Worm (Caenorhabditis elegans): Measurements from ENCODE around the gene cec-3.

cec-3 gene

DNA sequence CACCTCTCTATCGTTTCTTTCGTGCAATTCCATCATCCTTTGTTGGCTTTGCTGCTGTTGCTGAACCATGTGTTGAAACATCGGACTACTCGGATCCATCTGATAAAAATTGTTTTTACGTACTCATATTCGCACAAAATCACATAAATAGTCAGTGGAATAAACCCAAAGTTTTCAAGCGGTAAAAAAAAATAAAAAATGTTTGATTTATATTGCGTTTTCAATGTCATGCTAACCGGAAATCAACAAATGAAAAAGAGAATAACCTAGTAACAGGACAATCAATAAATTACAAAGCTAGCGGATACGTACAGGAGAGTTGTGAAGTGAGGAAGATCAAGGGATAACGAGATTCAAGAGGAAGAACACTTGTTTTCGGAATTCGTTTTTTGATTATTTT is 2.5 kb downstream of the cec-3 start, which contains the start of gene mdt-10:
TSS of gene mdt-10 (minus strand) at position 101 of the 400 bp plus-strand sequence.
- TF ChIP-seq bed-3 (GFP tag; optimal IDR thresholded peaks at IDR 0.05), result no peak

DNA sequence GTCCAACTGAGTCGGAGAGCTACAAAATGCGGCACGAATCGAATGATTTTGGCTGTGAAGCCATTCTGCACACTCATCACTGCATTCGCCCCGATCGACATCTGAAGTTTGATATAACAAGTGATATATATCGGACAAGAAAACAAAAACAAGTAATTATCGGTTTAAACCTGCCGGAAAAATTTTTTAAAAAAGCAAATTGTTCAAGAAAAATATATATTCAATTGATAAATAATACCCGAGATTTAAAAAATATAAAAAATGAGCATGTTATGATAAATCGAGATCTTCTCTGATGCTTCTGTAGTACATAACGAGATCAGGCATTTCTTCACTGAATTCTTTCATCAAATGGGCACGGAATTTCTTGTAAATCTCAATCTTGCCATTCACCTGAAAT is 3.7 kb downstream of the cec-3 start, which contains the start of gene T09A5.5:
TSS of gene T09A5.5 (minus strand) at position 101 of the 400 bp plus-strand sequence.
- no peak for TF ChIP-seq unc-62 (GFP tag; optimal IDR thresholded peaks at IDR 0.05)
- no peak for TF ChIP-seq nhr-76 (tag; optimal IDR thresholded peaks at IDR 0.05)
- no peak for TF ChIP-seq sptf-1 (tag; optimal IDR thresholded peaks at IDR 0.05)
- TF ChIP-seq lin-13 (tag; optimal IDR thresholded peaks at IDR 0.05), result no peak
- no peak for TF ChIP-seq M03D4.4 (tag; optimal IDR thresholded peaks at IDR 0.05)
- TF ChIP-seq unc-39 (tag; optimal IDR thresholded peaks at IDR 0.05), result no peak
- TF ChIP-seq lsy-2 (tag; optimal IDR thresholded peaks at IDR 0.05), result no peak
- TF ChIP-seq nhr-28 (tag; optimal IDR thresholded peaks at IDR 0.05), result no peak

- TF ChIP-seq mep-1 (tag; optimal IDR thresholded peaks at IDR 0.05) (no peak), ztf-11 (tag; optimal IDR thresholded peaks at IDR 0.05) (no peak), nhr-12 (tag; optimal IDR thresholded peaks at IDR 0.05) (no peak), lin-32 (GFP tag; optimal IDR thresholded peaks at IDR 0.05) (no peak), nhr-237 (tag; optimal IDR thresholded peaks at IDR 0.05) (no peak), nhr-2 (tag; optimal IDR thresholded peaks at IDR 0.05) (no peak), ceh-39 (tag; optimal IDR thresholded peaks at IDR 0.05) (no peak), hlh-1 (tag; optimal IDR thresholded peaks at IDR 0.05) (no peak), ceh-43 (GFP tag; optimal IDR thresholded peaks at IDR 0.05) (no peak), sem-2 (GFP tag; optimal IDR thresholded peaks at IDR 0.05) (no peak), unc-39 (tag; optimal IDR thresholded peaks at IDR 0.05) (no peak), nhr-28 (tag; optimal IDR thresholded peaks at IDR 0.05) (no peak), ceh-83 (GFP tag; optimal IDR thresholded peaks at IDR 0.05) (no peak), mab-5 (tag; optimal IDR thresholded peaks at IDR 0.05) (no peak), unc-62 (GFP tag; optimal IDR thresholded peaks at IDR 0.05) (no peak), tbx-8 (GFP tag; optimal IDR thresholded peaks at IDR 0.05) (no peak)
These were observed 5.9 kb downstream of the cec-3 start for ce11 chrII:7851480-7851879.

ce11 chrII:7850575-7850974 is 6.8 kb downstream of the cec-3 start:
- TF ChIP-seq unc-62 (GFP tag; optimal IDR thresholded peaks at IDR 0.05) (peak; percentile 7), unc-39 (tag; optimal IDR thresholded peaks at IDR 0.05) (no peak)

DNA sequence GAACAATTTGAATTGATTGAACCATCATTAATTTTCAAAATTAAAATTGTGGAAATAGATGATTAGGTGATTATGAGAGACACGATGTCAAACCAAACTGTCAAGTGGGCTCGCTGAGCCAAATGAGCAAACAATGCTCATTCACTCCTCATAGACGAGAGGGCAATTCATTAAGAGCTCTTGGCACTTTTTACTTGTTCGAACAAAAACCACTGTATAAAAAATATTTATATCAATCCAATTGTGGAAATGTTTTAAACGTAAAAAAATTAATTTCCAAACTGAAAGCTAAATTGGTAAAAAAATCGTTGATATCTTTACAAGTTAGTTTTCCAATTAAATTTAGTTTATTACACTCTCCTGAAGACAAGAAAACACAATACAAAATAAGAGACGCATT is 7.7 kb downstream of the cec-3 start, which contains the start of gene acr-7:
TSS of gene acr-7 (minus strand) at position 101 of the 400 bp plus-strand sequence.
- TF ChIP-seq lsy-2 (tag; optimal IDR thresholded peaks at IDR 0.05) (no peak), mab-5 (tag; optimal IDR thresholded peaks at IDR 0.05) (no peak), cnd-1 (tag; optimal IDR thresholded peaks at IDR 0.05) (no peak), ceh-83 (GFP tag; optimal IDR thresholded peaks at IDR 0.05) (no peak), mls-2 (tag; optimal IDR thresholded peaks at IDR 0.05) (no peak), elt-1 (tag; optimal IDR thresholded peaks at IDR 0.05; ENCODE audit: borderline replicate concordance, insufficient read depth) (no peak), nhr-28 (tag; optimal IDR thresholded peaks at IDR 0.05) (no peak), sptf-1 (tag; optimal IDR thresholded peaks at IDR 0.05) (no peak), nhr-237 (tag; optimal IDR thresholded peaks at IDR 0.05) (no peak)

DNA sequence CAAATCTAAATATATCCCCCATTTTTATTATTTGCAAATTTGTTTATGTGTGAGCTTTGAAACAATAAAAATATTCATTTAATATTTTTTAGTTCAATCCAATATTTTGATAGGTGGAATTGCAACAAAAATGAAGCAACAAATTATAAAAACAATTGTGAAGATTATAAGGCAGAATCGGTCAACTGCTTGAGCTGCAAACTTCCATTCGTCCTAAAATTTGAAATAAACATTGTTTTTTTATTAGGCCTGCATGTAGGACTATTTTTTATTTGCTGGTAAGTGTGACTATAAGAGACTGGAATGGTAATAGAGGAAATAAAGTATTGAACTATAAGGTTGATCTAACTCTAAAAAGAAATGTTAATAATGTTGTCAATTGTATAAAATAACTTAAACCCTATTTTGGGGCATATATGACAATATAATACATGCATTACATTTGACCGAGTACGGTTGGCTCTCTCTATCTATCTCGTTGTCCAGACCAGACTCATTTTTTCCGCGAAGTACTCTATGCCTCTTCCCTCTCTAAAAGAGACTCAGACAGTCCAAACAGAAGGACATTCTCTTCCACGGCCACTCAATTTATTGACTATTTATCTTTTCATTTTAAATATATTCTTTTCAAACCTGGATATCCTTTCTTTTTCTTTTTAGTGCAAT is 11.7 kb downstream of the cec-3 start, which contains the start of gene T09A5.4:
TSS of gene T09A5.4 (plus strand) at position 616 of the 666 bp plus-strand sequence.
- no peak for TF ChIP-seq mep-1 (tag; optimal IDR thresholded peaks at IDR 0.05)
- no peak for TF ChIP-seq unc-62 (GFP tag; optimal IDR thresholded peaks at IDR 0.05)
- no peak for TF ChIP-seq unc-120 (tag; optimal IDR thresholded peaks at IDR 0.05; ENCODE audit: poor library complexity, severe bottlenecking)

- TF ChIP-seq elt-3 (tag; optimal IDR thresholded peaks at IDR 0.05) (no peak), mep-1 (tag; optimal IDR thresholded peaks at IDR 0.05) (no peak), elt-1 (tag; optimal IDR thresholded peaks at IDR 0.05; ENCODE audit: borderline replicate concordance, insufficient read depth) (no peak), lin-32 (GFP tag; optimal IDR thresholded peaks at IDR 0.05) (no peak)
These were observed 15.3 kb downstream of the cec-3 start, which contains the start of gene klp-3 for ce11 chrII:7842053-7842452. Gene klp-3, plus strand, starts transcription at chrII:7842353.

All from whole organism, mixed stage, embryonic.